Fruit fly (Drosophila melanogaster) whole organism, embryonic: ENCODE data around the gene CG14280.
A peak's percentile ranks its signal among the peaks of the same experiment; 100 is the strongest.

Source experiments
- Aef1 ChIP-seq: fragments of 200-800 bp; sonication (Bioruptor generic); IDR thresholded peaks from 3 replicates; pipeline ENCODE4 v1.3.6; 2022; ENCODE audit warnings: missing biosample characterization, missing genetic modification characterization
- Asciz ChIP-seq: fragments of 200-800 bp; sonication (Bioruptor generic); optimal IDR thresholded peaks from 2 replicates; lab custom pipeline; 2017; ENCODE audit warnings: missing biosample characterization, mild to moderate bottlenecking, missing genetic modification characterization, missing genetic modification reagents
- Bgb ChIP-seq: fragments of 200-800 bp; sonication (Bioruptor generic); IDR thresholded peaks from 2 replicates; pipeline ENCODE4 v1.3.6; 2022; ENCODE audit warnings: missing biosample characterization, missing genetic modification characterization; ENCODE audit not compliant: partially characterized antibody
- Bteb2 ChIP-seq: fragments of 200-800 bp; sonication (Bioruptor generic); optimal IDR thresholded peaks from 2 replicates; lab custom pipeline; 2016; ENCODE audit warnings: missing biosample characterization, missing genetic modification characterization
- C15 ChIP-seq: fragments of 200-800 bp; sonication (Bioruptor generic); IDR thresholded peaks from 3 replicates; pipeline ENCODE4 v1.3.6; 2022; ENCODE audit warnings: missing biosample characterization, missing genetic modification characterization
- CG10366 ChIP-seq: fragments of 200-800 bp; sonication (Bioruptor generic); IDR thresholded peaks from 2 replicates; pipeline ENCODE4 v1.3.6; 2022; ENCODE audit warnings: missing biosample characterization, missing genetic modification characterization
- CG11696 ChIP-seq: fragments of 200-800 bp; sonication (Bioruptor generic); IDR thresholded peaks from 2 replicates; pipeline ENCODE4 v1.3.6; 2022; ENCODE audit warnings: missing biosample characterization, missing genetic modification characterization
- CG13424 ChIP-seq: fragments of 200-800 bp; sonication (Bioruptor generic); optimal IDR thresholded peaks from 2 replicates; lab custom pipeline; 2019; ENCODE audit warnings: missing biosample characterization, mild to moderate bottlenecking, missing genetic modification characterization, moderate library complexity
- CG15011 ChIP-seq: fragments of 200-800 bp; sonication (Bioruptor generic); optimal IDR thresholded peaks from 3 replicates; lab custom pipeline; 2018; ENCODE audit warnings: missing biosample characterization, mild to moderate bottlenecking, missing genetic modification characterization
- CG15073 ChIP-seq: fragments of 200-800 bp; sonication (Bioruptor generic); optimal IDR thresholded peaks from 2 replicates; lab custom pipeline; 2016; ENCODE audit warnings: missing biosample characterization, missing genetic modification characterization
- CG2120 ChIP-seq: fragments of 200-800 bp; sonication (Bioruptor generic); optimal IDR thresholded peaks from 3 replicates; lab custom pipeline; 2016; ENCODE audit warnings: missing biosample characterization, missing genetic modification characterization
- CG2202 ChIP-seq: fragments of 200-800 bp; sonication (Bioruptor generic); optimal IDR thresholded peaks from 2 replicates; lab custom pipeline; 2018; ENCODE audit warnings: missing biosample characterization, mild to moderate bottlenecking, missing genetic modification characterization
- CG31441 ChIP-seq: fragments of 200-800 bp; sonication (Bioruptor generic); IDR thresholded peaks from 2 replicates; pipeline ENCODE4 v1.3.6; 2022; ENCODE audit warnings: missing biosample characterization, missing genetic modification characterization
- CG4854 ChIP-seq: fragments of 200-800 bp; sonication (Bioruptor generic); optimal IDR thresholded peaks from 2 replicates; lab custom pipeline; 2016; ENCODE audit warnings: missing biosample characterization, missing genetic modification characterization, inconsistent platforms
- CG6689 ChIP-seq: fragments of 200-800 bp; sonication (Bioruptor generic); IDR thresholded peaks from 2 replicates; pipeline ENCODE4 v1.3.6; 2022; ENCODE audit warnings: missing biosample characterization, missing genetic modification characterization
- CG7357 ChIP-seq: fragments of 200-800 bp; sonication (Bioruptor generic); IDR thresholded peaks from 3 replicates; pipeline ENCODE4 v1.3.6; 2022; ENCODE audit warnings: missing biosample characterization, missing genetic modification characterization
- CG8478 ChIP-seq: fragments of >200 bp; optimal IDR thresholded peaks from 2 replicates; lab custom pipeline; 2018
- CG9876 ChIP-seq: fragments of 200-800 bp; sonication (Bioruptor generic); optimal IDR thresholded peaks from 2 replicates; lab custom pipeline; 2016; ENCODE audit warnings: missing biosample characterization, missing genetic modification characterization
- CG9932 ChIP-seq: fragments of 200-800 bp; sonication (Bioruptor generic); IDR thresholded peaks from 2 replicates; pipeline ENCODE4 v1.3.6; 2022; ENCODE audit warnings: missing biosample characterization, missing genetic modification characterization
- Deaf1 ChIP-seq: fragments of 200-800 bp; optimal IDR thresholded peaks from 3 replicates; lab custom pipeline; 2019; ENCODE audit warnings: missing biosample characterization, mild to moderate bottlenecking, missing genetic modification characterization, moderate library complexity
- Drgx ChIP-seq: fragments of 200-800 bp; sonication (Bioruptor generic); IDR thresholded peaks from 2 replicates; pipeline ENCODE4 v1.3.6; 2022; ENCODE audit warnings: missing biosample characterization, missing genetic modification characterization
- Ets65A ChIP-seq: fragments of 200-800 bp; sonication (Bioruptor generic); peaks from one replicate; lab custom pipeline; 2016; ENCODE audit warnings: missing biosample characterization, missing genetic modification characterization
- Fer3 ChIP-seq: fragments of 200-800 bp; sonication (Bioruptor generic); optimal IDR thresholded peaks from 2 replicates; lab custom pipeline; 2018; ENCODE audit warnings: missing biosample characterization, mild to moderate bottlenecking, missing genetic modification characterization, moderate library complexity
- Gsc ChIP-seq: fragments of 200-800 bp; sonication (Bioruptor generic); IDR thresholded peaks from 2 replicates; pipeline ENCODE4 v1.3.6; 2022; ENCODE audit warnings: missing biosample characterization, missing genetic modification characterization
- Hr78 ChIP-seq, 2 experiments: fragments of 200-800 bp in 1 of 2; fragments of >200 bp in 1 of 2; sonication (Bioruptor generic) in 1 of 2; optimal IDR thresholded peaks; 2 replicates each; lab custom pipeline; 2017 to 2019; ENCODE audit warnings: missing biosample characterization in 2 of 2, missing genetic modification characterization in 2 of 2, mild to moderate bottlenecking in 1 of 2, moderate library complexity in 1 of 2
- Kr ChIP-seq: fragments of 200-800 bp; sonication (Bioruptor generic); optimal IDR thresholded peaks from 2 replicates; lab custom pipeline; 2017; ENCODE audit warnings: missing biosample characterization, mild to moderate bottlenecking, missing genetic modification characterization
- Mad ChIP-seq: fragments of 200-800 bp; sonication (Bioruptor generic); optimal IDR thresholded peaks from 2 replicates; lab custom pipeline; 2016; ENCODE audit warnings: missing biosample characterization, missing genetic modification characterization
- Med ChIP-seq: fragments of 200-800 bp; sonication (Bioruptor generic); peaks from one replicate; lab custom pipeline; 2016; ENCODE audit warnings: missing biosample characterization, missing genetic modification characterization, mild to moderate bottlenecking, inconsistent platforms, moderate library complexity
- NFAT ChIP-seq: fragments of 200-800 bp; sonication (Bioruptor generic); IDR thresholded peaks from 2 replicates; pipeline ENCODE4 v1.3.6; 2022; ENCODE audit warnings: missing biosample characterization, missing genetic modification characterization
- Sox100B ChIP-seq: fragments of 200-800 bp; sonication (Bioruptor generic); optimal IDR thresholded peaks from 3 replicates; lab custom pipeline; 2018; ENCODE audit warnings: missing biosample characterization, mild to moderate bottlenecking, missing genetic modification characterization
- ci ChIP-seq: fragments of 200-800 bp; sonication (Bioruptor generic); IDR thresholded peaks from 3 replicates; pipeline ENCODE4 v1.3.6; 2022; ENCODE audit warnings: missing biosample characterization, missing genetic modification characterization
- gcm2 ChIP-seq: fragments of 200-800 bp; sonication (Bioruptor generic); optimal IDR thresholded peaks from 2 replicates; lab custom pipeline; 2016; ENCODE audit warnings: missing biosample characterization, missing genetic modification characterization
- grn ChIP-seq: fragments of 200-800 bp; sonication (Bioruptor generic); optimal IDR thresholded peaks from 3 replicates; lab custom pipeline; 2017; ENCODE audit warnings: missing biosample characterization, missing genetic modification characterization
- pan ChIP-seq, 4 experiments: fragments of >200 bp in 3 of 4; fragments of 200-800 bp in 1 of 4; sonication (Bioruptor generic) in 1 of 4; optimal IDR thresholded peaks in 3 of 4; IDR thresholded peaks in 1 of 4; 2 replicates each; pipeline versions ENCODE4 v1.3.6 to Lab custom; 2017 to 2022; ENCODE audit warnings: missing biosample characterization in 2 of 4, missing genetic modification characterization in 2 of 4, mixed read lengths in 1 of 4
- repo ChIP-seq: fragments of 200-800 bp; sonication (Bioruptor generic); optimal IDR thresholded peaks from 2 replicates; lab custom pipeline; 2016; ENCODE audit warnings: missing biosample characterization, missing genetic modification characterization
- rib ChIP-seq: fragments of 200-800 bp; sonication (Bioruptor generic); IDR thresholded peaks from 2 replicates; pipeline ENCODE4 v1.3.6; 2022; ENCODE audit warnings: missing biosample characterization, missing genetic modification characterization
- scrt ChIP-seq: fragments of 200-800 bp; sonication (Bioruptor generic); optimal IDR thresholded peaks from 2 replicates; lab custom pipeline; 2018; ENCODE audit warnings: missing biosample characterization, mild to moderate bottlenecking, missing genetic modification characterization, moderate library complexity
- sens ChIP-seq: fragments of 200-800 bp; sonication (Bioruptor generic); peaks from one replicate; lab custom pipeline; 2016; ENCODE audit warnings: missing biosample characterization, missing genetic modification characterization
- tup ChIP-seq: fragments of 200-800 bp; sonication (Bioruptor generic); optimal IDR thresholded peaks from 2 replicates; lab custom pipeline; 2016; ENCODE audit warnings: missing biosample characterization, mild to moderate bottlenecking, missing genetic modification characterization, moderate library complexity

Gene CG14280

DNA sequence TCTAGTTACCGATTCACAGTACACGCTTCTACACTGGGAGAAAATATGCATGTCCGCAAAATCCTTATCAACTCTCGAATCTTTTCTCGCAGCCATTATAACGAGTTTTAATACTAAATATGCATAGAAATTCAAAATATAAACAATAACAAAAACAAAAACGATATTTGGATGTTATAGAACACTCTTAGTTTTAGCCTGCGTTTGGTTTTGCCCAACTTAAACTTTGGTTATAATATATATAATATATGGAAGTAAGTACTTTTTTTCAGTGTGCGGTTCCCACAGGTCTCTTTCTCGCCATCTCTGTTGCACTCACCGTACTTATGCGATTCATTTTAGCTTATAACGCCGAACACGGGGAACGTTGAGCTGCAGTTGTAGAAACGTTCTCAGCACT is 44.8 kb upstream of the CG14280 start, which contains the start of gene cry (continued):
- TF ChIP-seq Drgx (GFP tag; lab: Robert Waterston, UW) (peak; percentile 73), Asciz (GFP tag; lab: Kevin White, UChicago) (peak; percentile 26), CG15011 (no peak), Bteb2 (GFP tag; lab: Kevin White, UChicago) (no peak), CG6689 (GFP tag; lab: Robert Waterston, UW) (peak; percentile 56; the same call in 1 of the 2 replicates), Bgb (GFP tag; lab: Robert Waterston, UW) (no peak), Aef1 (GFP tag; lab: Robert Waterston, UW) (no peak), CG8478 (lab: Kevin White, UChicago) (no peak), Fer3 (tag; lab: Kevin White, UChicago) (no peak), Deaf1 (tag; lab: Kevin White, UChicago) (no peak), NFAT (GFP tag; lab: Robert Waterston, UW) (no peak), gcm2 (GFP tag; lab: Kevin White, UChicago) (no peak), grn (GFP tag; lab: Kevin White, UChicago) (no peak), CG4854 (GFP tag; lab: Kevin White, UChicago) (no peak), repo (GFP tag; lab: Kevin White, UChicago) (no peak), sens (GFP tag; lab: Kevin White, UChicago) (peak; percentile 85), CG2120 (GFP tag; lab: Kevin White, UChicago) (no peak), CG31441 (GFP tag; lab: Robert Waterston, UW) (peak; percentile 77; the same call in 1 of the 2 replicates), CG15073 (GFP tag; lab: Kevin White, UChicago) (no peak), Kr (GFP tag; lab: Kevin White, UChicago) (no peak), C15 (GFP tag; lab: Robert Waterston, UW) (no peak), Mad (GFP tag; lab: Kevin White, UChicago) (no peak), Gsc (GFP tag; lab: Robert Waterston, UW) (no peak), tup (GFP tag; lab: Kevin White, UChicago) (no peak), rib (GFP tag; lab: Robert Waterston, UW) (no peak), CG13424 (tag; lab: Kevin White, UChicago) (peak; percentile 68), CG9932 (GFP tag; lab: Robert Waterston, UW) (no peak), ci (GFP tag; lab: Robert Waterston, UW) (no peak), Sox100B (peak; percentile 68)

DNA sequence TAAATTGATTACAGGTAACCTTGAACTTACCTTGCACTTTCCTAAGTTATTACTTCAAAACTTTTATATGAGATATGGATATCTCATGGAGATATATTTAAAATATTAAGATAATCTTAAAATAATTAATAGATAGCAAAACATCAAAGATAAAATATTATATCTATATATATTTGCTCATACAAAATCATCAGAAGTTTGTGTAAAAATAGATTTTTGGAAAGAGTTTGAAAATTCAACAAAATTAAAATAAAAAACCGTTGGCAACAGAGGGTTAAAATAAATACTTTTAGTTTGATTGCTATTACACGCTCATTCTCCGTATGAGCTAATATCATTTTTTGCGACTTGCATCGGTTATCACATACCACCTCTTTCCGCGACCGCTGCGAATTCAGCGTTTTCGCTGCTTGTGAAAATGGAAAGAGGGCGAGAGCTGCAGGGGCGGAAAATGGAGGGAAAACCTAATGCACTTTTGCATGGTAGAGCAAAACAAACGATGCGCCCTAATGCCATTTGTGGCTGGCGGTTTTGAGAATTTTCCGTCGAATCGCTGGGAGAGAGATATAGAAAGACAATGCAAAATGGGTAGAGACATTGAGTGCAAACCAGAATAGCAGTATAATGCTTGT is 43.9 kb upstream of the CG14280 start:
- no peak for TF ChIP-seq CG11696 (GFP tag; lab: Robert Waterston, UW)
- TF ChIP-seq CG7357 (GFP tag; lab: Robert Waterston, UW), result no peak

DNA sequence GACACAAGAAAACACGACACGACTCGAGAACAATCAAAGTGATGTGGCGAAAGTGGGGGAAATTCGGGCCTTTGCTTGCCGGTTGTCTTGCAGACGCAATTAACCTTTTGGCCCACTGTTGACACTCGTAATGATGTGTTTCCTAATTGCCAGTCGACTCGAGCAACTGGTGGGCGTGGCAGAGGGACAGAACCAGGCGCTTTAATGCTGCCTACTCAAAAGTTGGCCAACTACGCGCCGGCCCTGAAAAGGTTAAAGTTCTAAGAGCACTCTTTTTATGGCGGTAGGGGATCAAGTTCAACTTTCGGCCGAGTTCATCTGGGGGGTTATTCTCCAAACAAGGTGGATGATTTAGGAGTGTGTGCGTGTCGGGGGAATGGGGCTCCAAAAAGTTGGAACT is 35.2 kb upstream of the CG14280 start:
- TF ChIP-seq scrt (GFP tag; lab: Kevin White, UChicago) (peak; percentile 59), Med (GFP tag; lab: Kevin White, UChicago) (peak; percentile 1), Hr78 (GFP tag; optimal IDR thresholded peaks at IDR 0.05; lab: Kevin White, UChicago) (peak in 1 of 2 experiments; percentile 53), CG2202 (tag; lab: Kevin White, UChicago) (no peak), CG10366 (GFP tag; lab: Robert Waterston, UW) (no peak), pan (optimal IDR thresholded peaks at IDR 0.05; lab: Kevin White, UChicago) (no peak), pan (GFP tag; optimal IDR thresholded peaks at IDR 0.05 in 1 of 2, IDR thresholded peaks at IDR 0.05 in 1 of 2) (peak in 1 of 2 experiments; percentile 12), CG9876 (GFP tag; lab: Kevin White, UChicago) (no peak), Ets65A (GFP tag; lab: Kevin White, UChicago) (peak; percentile 67)
- TF ChIP-seq, all 482 proteins: peak for 5
